Worm (Caenorhabditis elegans) whole organism, early embryonic: Measurements from ENCODE around the gene C02F5.10.

Experiments used
- B0310.2 ChIP-seq: sonication (generic microtip); optimal IDR thresholded peaks from 2 replicates; lab custom pipeline; 2016; ENCODE audit warnings: mild to moderate bottlenecking, missing genetic modification characterization, missing compliant biosample characterization
- F13C5.2 ChIP-seq: sonication (generic microtip); optimal IDR thresholded peaks from 2 replicates; lab custom pipeline; 2017; ENCODE audit warnings: mild to moderate bottlenecking, missing genetic modification characterization, inconsistent platforms, missing compliant biosample characterization
- aly-1 ChIP-seq: sonication (generic microtip); optimal IDR thresholded peaks from 2 replicates; lab custom pipeline; 2016; ENCODE audit warnings: missing genetic modification characterization, missing compliant biosample characterization
- ama-1 ChIP-seq: fragments of 150-350 bp; optimal IDR thresholded peaks from 2 replicates; lab custom pipeline; 2014
- ceh-13 ChIP-seq: fragments of 200-800 bp; sonication (Bioruptor generic); optimal IDR thresholded peaks from 2 replicates; lab custom pipeline; 2018; ENCODE audit warnings: mild to moderate bottlenecking, missing genetic modification characterization, missing compliant biosample characterization
- ceh-36 ChIP-seq: sonication (generic microtip); optimal IDR thresholded peaks from 2 replicates; lab custom pipeline; 2016; ENCODE audit warnings: missing genetic modification characterization, inconsistent platforms, missing compliant biosample characterization
- ets-7 ChIP-seq: sonication (generic microtip); optimal IDR thresholded peaks from 2 replicates; lab custom pipeline; 2016; ENCODE audit warnings: missing genotype, missing genetic modification characterization, missing compliant biosample characterization
- flt-1 ChIP-seq: fragments of 200-800 bp; sonication (Bioruptor generic); IDR thresholded peaks from 2 replicates; pipeline ENCODE4 v1.3.6; 2022; ENCODE audit warnings: missing genetic modification characterization, missing compliant biosample characterization
- hmbx-1 ChIP-seq: sonication (generic microtip); optimal IDR thresholded peaks from 2 replicates; lab custom pipeline; 2016; ENCODE audit warnings: mild to moderate bottlenecking, missing genetic modification characterization, missing compliant biosample characterization
- hmg-4 ChIP-seq: fragments of 200-800 bp; sonication (Bioruptor generic); optimal IDR thresholded peaks from 2 replicates; lab custom pipeline; 2018; ENCODE audit warnings: mild to moderate bottlenecking, missing genetic modification characterization, missing compliant biosample characterization
- hnd-1 ChIP-seq: sonication (generic microtip); optimal IDR thresholded peaks from 2 replicates; lab custom pipeline; 2016; ENCODE audit warnings: missing genetic modification characterization, missing compliant biosample characterization
- pes-1 ChIP-seq: fragments of 200-800 bp; sonication (Bioruptor generic); IDR thresholded peaks from 2 replicates; pipeline ENCODE4 v1.3.6; 2022; ENCODE audit warnings: missing genetic modification reagents, missing genetic modification characterization, missing compliant biosample characterization
- scrt-1 ChIP-seq: fragments of 200-800 bp; sonication (Bioruptor generic); IDR thresholded peaks from 2 replicates; pipeline ENCODE4 v1.3.6; 2022; ENCODE audit warnings: missing genetic modification characterization, missing compliant biosample characterization
- sea-1 ChIP-seq: fragments of 200-800 bp; sonication (Bioruptor generic); conservative IDR thresholded peaks from 2 replicates; pipeline ENCODE4 v1.3.6; 2022; ENCODE audit warnings: missing genetic modification characterization, missing compliant biosample characterization
- tbx-11 ChIP-seq: fragments of 200-800 bp; sonication (Bioruptor generic); IDR thresholded peaks from 2 replicates; pipeline ENCODE4 v1.3.6; 2022; ENCODE audit warnings: missing genetic modification characterization, missing compliant biosample characterization
- tbx-37 ChIP-seq: fragments of 200-800 bp; sonication (Bioruptor generic); conservative IDR thresholded peaks from 2 replicates; pipeline ENCODE4 v1.3.6; 2022; ENCODE audit warnings: missing genetic modification reagents, missing genetic modification characterization, missing compliant biosample characterization
- tra-4 ChIP-seq: sonication (generic microtip); optimal IDR thresholded peaks from 2 replicates; lab custom pipeline; 2017; ENCODE audit warnings: missing genetic modification characterization, missing compliant biosample characterization

Gene C02F5.10

DNA sequence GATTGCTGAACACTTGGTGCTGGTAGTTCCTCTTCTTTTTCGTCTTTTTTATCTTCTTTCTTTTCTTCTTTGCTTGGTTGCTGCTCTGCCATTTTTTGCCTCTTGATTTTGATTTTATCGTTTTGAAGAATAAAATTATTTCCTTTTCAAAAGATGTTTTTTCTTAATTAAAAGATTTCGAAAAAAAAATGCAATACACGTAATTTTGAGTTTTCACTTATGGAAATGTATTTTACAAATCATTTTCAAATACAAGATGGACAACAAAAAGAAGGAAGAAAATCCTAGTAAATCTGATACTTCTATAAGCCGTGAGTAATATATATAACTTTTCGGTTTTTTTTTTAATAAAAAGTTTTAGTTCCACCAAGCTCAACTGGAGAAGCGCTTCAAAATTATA is at the start of gene C02F5.10, which contains the start of gene C02F5.2:
Gene C02F5.10, minus strand, starts transcription at position 101 of the 400 bp plus-strand sequence.
Gene C02F5.2, plus strand, starts transcription at position 239 of the 400 bp plus-strand sequence.
- TF ChIP-seq aly-1 (no peak), pes-1 (no peak), B0310.2 (no peak), ceh-13 (no peak), hmbx-1 (tag; lab: Kevin White, UChicago) (no peak), tra-4 (no peak), hmg-4 (GFP tag; lab: Kevin White, UChicago) (no peak), scrt-1 (no peak), flt-1 (GFP tag; lab: Robert Waterston, UW) (no peak), ama-1 (no peak)

DNA sequence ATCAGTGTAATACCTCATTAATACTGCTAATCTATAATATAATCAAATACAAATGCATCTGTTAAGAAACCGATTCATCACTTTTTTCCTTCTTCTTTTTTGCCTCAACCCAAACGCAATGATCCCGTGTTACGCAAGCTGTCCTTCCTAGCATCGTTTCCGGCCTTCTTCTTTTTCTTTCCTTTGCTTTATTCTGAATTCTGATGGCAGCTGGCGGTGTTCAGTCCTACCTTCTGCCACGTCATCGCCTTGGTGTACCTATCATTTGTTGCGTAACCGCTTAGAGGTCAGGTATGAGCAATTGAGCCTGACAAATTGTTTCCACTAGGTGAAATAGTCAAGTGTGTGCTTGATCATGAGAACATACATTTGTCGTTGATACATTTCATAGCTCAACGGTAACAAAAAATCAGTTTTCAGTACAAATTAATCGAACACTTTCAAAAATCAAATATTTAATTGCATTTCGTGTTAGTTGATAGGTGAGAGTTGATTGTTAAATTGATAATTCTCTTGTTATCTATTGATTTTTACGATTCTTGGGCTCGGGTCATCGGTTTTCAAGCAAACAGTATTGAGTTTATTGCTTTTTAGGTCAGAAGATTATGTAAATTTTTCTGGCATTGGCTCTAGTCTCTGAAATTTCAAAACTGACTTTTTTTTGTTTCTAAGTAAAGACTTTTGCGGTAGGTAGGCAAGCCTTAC is 49.1 kb upstream of the C02F5.10 start:
- TF ChIP-seq pes-1 (peak; percentile 38; the same call in 1 of the 2 replicates), F13C5.2 (tag; lab: Kevin White, UChicago) (no peak), hmbx-1 (tag; lab: Kevin White, UChicago) (no peak), ceh-36 (tag; lab: Kevin White, UChicago) (no peak), ama-1 (no peak), hmg-4 (GFP tag; lab: Kevin White, UChicago) (peak; percentile 30), ets-7 (peak; percentile 95)

DNA sequence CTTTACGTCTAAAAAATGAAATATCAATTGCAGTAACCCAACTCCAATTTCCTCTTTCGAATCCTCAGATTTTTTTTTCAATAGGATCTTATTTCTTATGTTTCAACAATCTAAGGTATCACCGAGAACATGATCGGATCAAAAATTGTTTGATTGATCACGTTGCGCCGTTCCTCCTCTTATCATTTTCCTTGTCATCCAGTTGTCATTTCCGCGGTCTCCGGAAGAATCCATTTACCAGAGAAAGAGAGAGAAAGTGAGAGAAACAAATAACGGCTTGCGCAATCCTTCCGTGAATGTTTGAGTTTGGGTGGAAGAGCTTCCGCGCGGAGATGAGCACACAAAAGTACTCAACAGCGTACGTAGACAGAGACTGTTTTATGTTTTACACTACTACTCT is 44.0 kb upstream of the C02F5.10 start:
- TF ChIP-seq B0310.2 = no peak
- TF ChIP-seq ets-7 = no peak

DNA sequence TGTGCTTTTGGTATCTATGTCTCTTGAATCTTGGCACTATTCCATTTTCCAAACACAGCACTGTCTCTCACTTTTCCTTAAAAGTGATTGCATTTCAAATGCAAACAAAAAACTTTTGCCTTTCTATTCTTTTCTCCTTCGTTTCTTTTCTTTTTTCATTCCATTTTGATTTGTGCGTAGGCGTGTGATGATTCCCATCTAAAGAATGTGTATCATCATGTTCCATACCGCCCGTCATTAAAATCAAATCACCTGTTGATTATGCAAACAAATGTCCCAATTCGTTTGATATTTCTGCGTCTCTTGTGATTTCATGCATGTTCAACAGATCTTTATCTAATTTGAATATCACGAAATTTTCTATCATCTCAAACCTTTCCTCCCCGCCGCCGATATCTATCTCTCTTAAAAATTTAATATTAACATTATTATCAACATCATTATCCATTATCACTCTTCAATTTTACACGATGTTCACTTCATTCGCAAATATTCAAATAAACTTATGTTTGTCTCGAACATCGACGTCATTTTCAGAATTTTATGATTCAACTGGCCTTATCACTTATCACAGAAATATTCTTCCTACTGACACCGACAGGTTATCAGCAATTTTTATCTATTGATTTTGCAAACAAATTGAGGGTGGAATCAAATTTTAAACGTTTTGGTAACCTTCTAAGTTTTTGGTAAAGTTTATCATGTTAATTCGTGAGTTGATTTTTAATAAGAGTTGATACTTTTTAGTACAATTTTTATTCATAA is 42.2 kb upstream of the C02F5.10 start:
- TF ChIP-seq tbx-11 (GFP tag; lab: Robert Waterston, UW) (no peak), flt-1 (GFP tag; lab: Robert Waterston, UW) (no peak), aly-1 (no peak), ceh-13 (no peak), ets-7 (no peak), ceh-36 (tag; lab: Kevin White, UChicago) (no peak), ama-1 (no peak), hmbx-1 (tag; lab: Kevin White, UChicago) (no peak), hmg-4 (GFP tag; lab: Kevin White, UChicago) (no peak), F13C5.2 (tag; lab: Kevin White, UChicago) (no peak), hnd-1 (tag; lab: Kevin White, UChicago) (no peak)

DNA sequence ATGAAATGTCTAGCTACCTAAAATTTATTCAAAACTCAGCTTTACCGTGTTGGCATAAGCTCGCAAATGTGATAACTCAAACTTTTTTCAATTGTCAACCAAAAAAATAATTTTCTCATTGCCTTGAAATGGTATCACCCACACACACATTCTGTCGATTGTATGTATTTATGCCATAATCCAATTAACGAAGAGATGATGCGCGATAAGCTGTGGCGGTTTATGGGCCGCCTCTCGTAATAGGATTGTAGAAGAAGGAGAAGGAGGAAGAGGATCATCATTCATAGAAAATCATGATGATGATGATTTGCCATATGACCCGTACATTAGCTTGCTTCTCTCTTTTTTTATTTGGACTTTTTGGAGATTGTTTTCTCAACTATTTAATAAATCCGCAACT is 39.9 kb upstream of the C02F5.10 start:
- TF ChIP-seq sea-1 (GFP tag; lab: Robert Waterston, UW) = no peak
- no peak for TF ChIP-seq hnd-1 (tag; lab: Kevin White, UChicago)
- TF ChIP-seq hmbx-1 (tag; lab: Kevin White, UChicago) = no peak
- no peak for TF ChIP-seq flt-1 (GFP tag; lab: Robert Waterston, UW)
- no peak for TF ChIP-seq ceh-13
- TF ChIP-seq pes-1 = no peak

ce11 chrIII:8287519-8287918 is 38.2 kb upstream of the C02F5.10 start:
- peak; percentile 38 for TF ChIP-seq hmg-4 (GFP tag; lab: Kevin White, UChicago)
- TF ChIP-seq ceh-36 (tag; lab: Kevin White, UChicago) = no peak

ce11 chrIII:8286824-8287223 is 37.5 kb upstream of the C02F5.10 start:
- TF ChIP-seq tbx-37 (GFP tag; lab: Robert Waterston, UW) (no peak), F13C5.2 (tag; lab: Kevin White, UChicago) (no peak), B0310.2 (no peak), ets-7 (no peak), hmbx-1 (tag; lab: Kevin White, UChicago) (no peak), ceh-36 (tag; lab: Kevin White, UChicago) (no peak), sea-1 (GFP tag; lab: Robert Waterston, UW) (no peak), aly-1 (no peak), hnd-1 (tag; lab: Kevin White, UChicago) (no peak), tbx-11 (GFP tag; lab: Robert Waterston, UW) (no peak), tra-4 (no peak), flt-1 (GFP tag; lab: Robert Waterston, UW) (no peak), scrt-1 (no peak)

DNA sequence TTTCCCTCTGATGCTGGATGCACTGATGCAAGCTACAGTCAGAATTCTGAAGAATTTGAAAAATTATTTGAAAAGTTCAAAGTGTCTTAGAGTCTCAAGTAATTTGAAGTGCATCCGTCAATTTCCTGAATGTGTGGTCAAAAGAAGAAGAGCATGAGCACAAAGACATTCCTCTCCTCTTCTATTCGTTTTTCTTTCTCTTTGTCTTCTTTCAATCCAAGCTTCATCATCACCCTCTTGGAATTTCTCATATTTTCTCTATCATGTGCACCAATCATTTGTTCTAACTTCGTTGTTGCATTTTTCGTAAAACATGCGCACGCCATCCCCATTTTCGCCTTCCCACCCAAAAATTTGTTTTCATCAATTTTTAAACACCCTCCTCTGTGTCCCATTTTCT is 36.7 kb upstream of the C02F5.10 start:
- TF ChIP-seq pes-1 (no peak), hnd-1 (tag; lab: Kevin White, UChicago) (no peak), hmg-4 (GFP tag; lab: Kevin White, UChicago) (no peak), aly-1 (no peak), ets-7 (no peak), B0310.2 (no peak), scrt-1 (no peak), tbx-37 (GFP tag; lab: Robert Waterston, UW) (no peak), ceh-13 (no peak), flt-1 (GFP tag; lab: Robert Waterston, UW) (no peak)

ce11 chrIII:8283525-8283924 is 34.2 kb upstream of the C02F5.10 start:
- TF ChIP-seq flt-1 (GFP tag; lab: Robert Waterston, UW) = no peak
- TF ChIP-seq scrt-1 = no peak
- TF ChIP-seq pes-1 = no peak
- no peak for TF ChIP-seq aly-1
- TF ChIP-seq tra-4 = no peak
- TF ChIP-seq ceh-13 = no peak
- no peak for TF ChIP-seq ets-7
- TF ChIP-seq hmbx-1 (tag; lab: Kevin White, UChicago) = no peak
- no peak for TF ChIP-seq ceh-36 (tag; lab: Kevin White, UChicago)
- TF ChIP-seq hmg-4 (GFP tag; lab: Kevin White, UChicago) = no peak
- TF ChIP-seq F13C5.2 (tag; lab: Kevin White, UChicago) = no peak
- TF ChIP-seq sea-1 (GFP tag; lab: Robert Waterston, UW) = no peak
